Fruit fly (Drosophila melanogaster): ENCODE results near the gene mv.

Gene mv

DNA sequence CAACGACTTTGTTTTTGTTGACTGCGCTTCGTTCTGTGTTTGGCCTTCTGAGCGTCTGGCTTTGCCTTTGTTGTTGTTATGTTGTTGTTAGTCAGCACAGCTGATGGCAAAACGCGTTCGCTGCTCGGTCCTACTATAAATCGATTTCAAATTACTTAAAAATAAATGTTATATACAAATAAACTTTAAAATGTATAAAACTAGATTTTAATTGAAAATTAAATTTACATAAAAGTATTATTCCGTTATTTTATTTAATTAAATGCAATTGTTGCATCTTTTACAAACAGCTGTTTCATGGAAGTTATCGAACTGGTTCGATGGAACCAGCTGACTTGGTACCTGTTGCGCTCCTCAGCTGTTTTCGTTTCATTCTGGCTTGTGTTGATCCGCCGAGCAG lies at the start of gene mv:
Gene mv, minus strand, starts transcription at position 80 of the 400 bp plus-strand sequence.
- TF ChIP-seq psq (optimal IDR thresholded peaks at IDR 0.05) (no peak), CG8478 (optimal IDR thresholded peaks at IDR 0.05) (no peak), EcR (GFP tag; optimal IDR thresholded peaks at IDR 0.05) (no peak), pan (optimal IDR thresholded peaks at IDR 0.05) (no peak), Dll (optimal IDR thresholded peaks at IDR 0.05) (no peak), usp (GFP tag; optimal IDR thresholded peaks at IDR 0.05) (no peak)

DNA sequence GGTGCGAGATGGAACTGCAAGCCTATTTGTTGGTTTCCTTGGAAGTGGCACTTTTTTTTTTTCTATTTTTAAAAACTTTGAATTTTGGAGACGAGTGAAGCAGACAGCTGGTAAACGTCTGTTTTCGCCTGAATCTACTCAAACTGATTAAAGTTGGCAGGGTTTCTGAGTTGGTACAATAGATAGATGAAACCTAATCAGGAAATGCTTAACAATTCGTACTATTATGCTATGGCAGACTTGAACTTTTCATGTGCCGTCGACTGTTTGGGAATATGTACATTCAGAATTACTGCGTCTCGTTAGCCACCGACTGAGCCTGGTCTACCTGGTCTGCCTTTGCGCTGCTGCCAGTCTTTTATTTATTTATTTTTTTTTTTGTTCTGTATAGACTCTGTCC lies 41.6 kb upstream of the mv start, which contains the start of gene CG42841:
Gene CG42841, minus strand, starts transcription at position 101 of the 400 bp plus-strand sequence.
- TF ChIP-seq psq (optimal IDR thresholded peaks at IDR 0.05) (no peak), usp (GFP tag; optimal IDR thresholded peaks at IDR 0.05) (no peak), Dll (optimal IDR thresholded peaks at IDR 0.05) (no peak), EcR (GFP tag; optimal IDR thresholded peaks at IDR 0.05) (no peak), CG8478 (optimal IDR thresholded peaks at IDR 0.05) (no peak), pan (optimal IDR thresholded peaks at IDR 0.05) (no peak)

DNA sequence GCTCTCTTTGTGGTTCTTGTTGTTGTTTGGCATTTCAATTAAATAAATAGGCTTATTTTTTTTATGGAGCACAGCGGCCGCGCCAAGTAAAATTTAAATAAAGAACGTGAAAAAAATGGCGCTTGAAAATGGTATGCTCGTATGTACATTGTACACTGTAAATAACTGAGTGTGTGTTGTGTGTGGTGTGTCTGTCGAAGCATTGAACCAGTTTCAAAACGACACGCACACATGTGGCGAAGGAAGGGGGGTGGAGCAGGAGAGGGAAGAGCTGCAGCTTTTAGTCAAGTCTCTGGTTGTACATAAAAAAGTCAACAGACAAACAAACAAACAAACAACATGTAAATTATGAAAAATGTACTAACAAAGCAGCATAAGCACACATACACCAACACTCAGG lies 40.8 kb upstream of the mv start:
- TF ChIP-seq usp (GFP tag; optimal IDR thresholded peaks at IDR 0.05): no peak
- no peak for TF ChIP-seq CG8478 (optimal IDR thresholded peaks at IDR 0.05)
- no peak for TF ChIP-seq psq (optimal IDR thresholded peaks at IDR 0.05)
- TF ChIP-seq Dll (optimal IDR thresholded peaks at IDR 0.05): no peak
- TF ChIP-seq EcR (GFP tag; optimal IDR thresholded peaks at IDR 0.05): no peak
- TF ChIP-seq pan (optimal IDR thresholded peaks at IDR 0.05): no peak

DNA sequence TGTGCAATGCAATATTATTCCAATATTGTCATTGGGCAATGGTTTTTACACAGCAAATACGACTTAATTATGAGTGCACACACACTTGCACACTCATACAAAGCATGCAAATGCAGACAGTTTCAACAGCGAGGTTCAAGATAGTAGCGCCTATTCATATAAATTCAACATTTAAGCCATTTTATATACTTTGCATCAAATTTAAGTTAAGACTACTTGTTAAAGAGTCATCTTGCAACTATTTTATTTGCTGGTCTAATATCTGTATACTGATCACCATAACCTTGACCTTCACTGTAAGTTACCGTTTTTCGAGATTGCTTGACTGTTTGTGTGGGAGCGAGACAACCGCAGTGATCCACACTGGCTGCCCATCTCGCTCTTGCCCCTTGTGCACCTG lies 21.4 kb upstream of the mv start:
- TF ChIP-seq CG8478 (optimal IDR thresholded peaks at IDR 0.05) (no peak), EcR (GFP tag; optimal IDR thresholded peaks at IDR 0.05) (no peak), usp (GFP tag; optimal IDR thresholded peaks at IDR 0.05) (no peak), psq (optimal IDR thresholded peaks at IDR 0.05) (no peak), pan (optimal IDR thresholded peaks at IDR 0.05) (no peak), Dll (optimal IDR thresholded peaks at IDR 0.05) (no peak)

DNA sequence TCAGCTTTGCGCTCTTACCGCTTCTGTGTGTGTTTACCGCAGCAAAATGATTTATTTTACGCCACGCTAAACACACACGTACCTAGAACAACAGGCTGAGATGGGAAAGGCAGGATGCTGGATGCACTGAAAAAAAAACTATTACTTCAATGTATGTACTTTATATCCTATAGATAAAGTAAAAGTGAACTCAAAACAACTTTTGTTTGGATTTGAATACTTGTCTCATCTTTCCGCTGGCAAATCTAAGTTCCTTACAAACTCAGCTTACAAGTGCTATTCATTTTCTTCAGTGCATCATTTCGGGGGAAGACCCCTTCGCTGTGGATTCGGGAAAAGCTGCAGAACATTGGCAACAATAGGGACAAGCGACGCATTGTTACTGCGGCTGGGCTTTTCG lies 12.8 kb upstream of the mv start:
- TF ChIP-seq usp (GFP tag; optimal IDR thresholded peaks at IDR 0.05) (no peak), EcR (GFP tag; optimal IDR thresholded peaks at IDR 0.05) (no peak), psq (optimal IDR thresholded peaks at IDR 0.05) (no peak), Dll (optimal IDR thresholded peaks at IDR 0.05) (no peak), CG8478 (optimal IDR thresholded peaks at IDR 0.05) (no peak), pan (optimal IDR thresholded peaks at IDR 0.05) (no peak)

DNA sequence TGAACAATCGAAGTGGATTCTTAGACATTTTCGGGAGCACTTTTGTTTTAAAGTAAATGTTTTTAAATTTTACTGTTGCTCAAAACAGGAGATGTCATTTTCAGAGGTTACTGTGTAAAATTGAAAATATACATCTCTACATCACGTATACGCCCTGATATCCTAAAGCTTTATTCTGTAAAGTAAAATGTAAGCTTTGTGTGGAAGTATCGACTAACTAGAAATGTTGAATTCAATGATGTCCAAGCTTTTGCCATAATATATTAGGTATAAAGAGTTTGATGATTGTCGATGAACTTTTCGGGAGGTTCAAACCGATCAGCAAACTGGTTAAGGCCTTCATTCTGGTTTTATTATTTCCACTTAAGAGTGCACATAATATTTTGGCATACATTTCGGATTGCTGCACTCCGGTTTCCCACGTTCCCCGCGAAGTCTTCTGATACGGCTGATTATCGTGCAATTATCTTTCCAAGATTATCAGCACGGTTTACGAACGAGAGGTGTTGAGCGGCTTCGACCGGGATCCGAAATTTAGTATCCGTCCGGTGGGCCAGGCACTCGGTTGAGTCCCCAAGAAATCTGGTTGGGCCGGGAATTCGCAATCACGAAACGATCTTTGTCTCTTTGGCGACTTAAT lies 7.2 kb upstream of the mv start, which contains the start of the genes CG11815 and acs:
Gene CG11815, minus strand, starts transcription at position 98 of the 640 bp plus-strand sequence.
Gene acs, plus strand, starts transcription at position 536 of the 640 bp plus-strand sequence.
- no peak for TF ChIP-seq pan (optimal IDR thresholded peaks at IDR 0.05)
- TF ChIP-seq usp (GFP tag; optimal IDR thresholded peaks at IDR 0.05): no peak
- no peak for TF ChIP-seq CG8478 (optimal IDR thresholded peaks at IDR 0.05)
- no peak for TF ChIP-seq psq (optimal IDR thresholded peaks at IDR 0.05)
- TF ChIP-seq EcR (GFP tag; optimal IDR thresholded peaks at IDR 0.05): no peak
- no peak for TF ChIP-seq Dll (optimal IDR thresholded peaks at IDR 0.05)

DNA sequence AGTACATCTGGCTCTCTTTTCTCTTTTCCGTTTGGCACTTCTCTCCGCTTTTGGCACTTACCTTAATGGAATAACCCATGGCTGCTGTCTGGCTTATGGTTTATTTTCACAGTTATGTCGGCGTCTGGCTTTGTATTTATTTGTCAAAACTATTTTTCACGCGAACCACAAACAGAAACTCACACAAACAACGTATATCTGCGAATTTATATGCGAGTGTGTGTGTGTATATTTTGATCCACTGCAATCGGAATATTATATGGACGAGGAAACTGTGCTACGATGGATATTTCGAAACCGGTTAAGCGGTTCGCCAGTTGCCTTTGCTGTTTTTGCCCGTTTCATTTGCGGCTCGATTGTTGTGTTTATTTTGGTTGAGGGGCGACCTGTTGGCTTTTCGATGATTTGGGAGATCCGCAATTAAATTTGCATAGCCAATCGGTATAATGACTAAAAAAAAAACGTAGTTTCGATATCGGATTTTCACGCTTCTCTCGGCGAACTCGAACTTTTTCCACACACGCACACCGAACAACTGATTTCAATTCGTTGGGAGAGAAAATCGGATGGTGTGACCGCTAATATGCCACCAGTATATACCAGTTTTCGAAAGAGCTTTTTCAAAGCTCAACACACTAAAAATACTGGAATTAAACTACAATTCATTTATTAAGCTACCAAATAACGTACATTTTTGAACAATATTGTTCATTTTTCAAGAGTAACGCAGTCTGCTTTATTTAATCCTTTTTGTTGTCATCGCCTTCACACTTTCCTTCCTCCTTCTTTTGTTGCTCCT lies 5.8 kb upstream of the mv start, which contains the start of gene CG1927:
Gene CG1927, minus strand, starts transcription at position 541 of the 799 bp plus-strand sequence.
- no peak for TF ChIP-seq pan (optimal IDR thresholded peaks at IDR 0.05)
- TF ChIP-seq EcR (GFP tag; optimal IDR thresholded peaks at IDR 0.05): no peak
- TF ChIP-seq psq (optimal IDR thresholded peaks at IDR 0.05): no peak
- no peak for TF ChIP-seq usp (GFP tag; optimal IDR thresholded peaks at IDR 0.05)
- no peak for TF ChIP-seq Dll (optimal IDR thresholded peaks at IDR 0.05)
- no peak for TF ChIP-seq CG8478 (optimal IDR thresholded peaks at IDR 0.05)

DNA sequence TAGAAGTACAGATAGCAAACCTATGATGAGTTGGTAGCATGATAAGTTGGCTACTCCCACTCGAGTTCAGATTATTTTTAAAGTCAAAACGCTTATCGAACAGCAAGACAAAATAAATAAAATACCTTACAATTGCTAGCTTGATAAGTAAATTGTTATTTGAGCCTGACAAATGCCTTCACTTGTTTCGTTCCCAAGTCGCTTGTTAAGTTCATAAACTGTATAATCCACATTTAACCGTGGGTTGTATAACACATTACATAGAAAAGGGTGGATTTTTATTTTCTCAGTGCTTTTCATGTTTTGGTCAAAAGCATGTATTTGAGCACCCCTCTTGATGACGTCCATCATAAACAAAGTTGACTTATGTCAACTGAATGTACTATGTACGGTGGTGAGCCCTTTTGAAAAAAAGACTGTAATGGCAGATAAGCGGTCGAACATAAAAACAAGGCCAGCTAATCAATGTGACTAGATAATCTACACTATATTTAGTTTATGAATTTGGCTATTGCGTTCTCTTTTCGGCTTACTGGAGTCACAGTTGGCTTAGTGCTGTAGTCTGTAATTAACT lies 4.9 kb upstream of the mv start:
- TF ChIP-seq Dll (optimal IDR thresholded peaks at IDR 0.05): no peak
- TF ChIP-seq usp (GFP tag; optimal IDR thresholded peaks at IDR 0.05): no peak
- TF ChIP-seq CG8478 (optimal IDR thresholded peaks at IDR 0.05): no peak
- no peak for TF ChIP-seq EcR (GFP tag; optimal IDR thresholded peaks at IDR 0.05)
- TF ChIP-seq psq (optimal IDR thresholded peaks at IDR 0.05): no peak
- no peak for TF ChIP-seq pan (optimal IDR thresholded peaks at IDR 0.05)

DNA sequence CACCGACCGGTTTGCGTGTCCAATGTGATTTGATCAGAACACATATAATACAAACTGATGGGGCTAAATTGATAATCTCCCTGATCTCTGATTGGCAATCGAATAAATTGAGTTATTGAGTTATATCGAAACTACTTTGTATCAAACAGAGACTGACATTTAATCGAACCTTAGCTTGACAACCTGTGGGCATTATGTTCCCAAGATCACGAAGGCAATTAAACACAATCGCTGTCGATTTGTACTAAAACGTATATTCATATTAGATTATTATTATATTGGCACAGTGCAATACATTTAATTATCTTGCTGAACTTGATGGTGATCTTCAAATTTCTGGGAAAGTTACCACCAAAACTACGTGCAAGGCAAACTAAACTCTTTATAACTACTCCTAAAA lies 4.4 kb upstream of the mv start:
- TF ChIP-seq pan (optimal IDR thresholded peaks at IDR 0.05) (no peak), CG8478 (optimal IDR thresholded peaks at IDR 0.05) (no peak), psq (optimal IDR thresholded peaks at IDR 0.05) (no peak), usp (GFP tag; optimal IDR thresholded peaks at IDR 0.05) (no peak), Dll (optimal IDR thresholded peaks at IDR 0.05) (no peak), EcR (GFP tag; optimal IDR thresholded peaks at IDR 0.05) (no peak)

DNA sequence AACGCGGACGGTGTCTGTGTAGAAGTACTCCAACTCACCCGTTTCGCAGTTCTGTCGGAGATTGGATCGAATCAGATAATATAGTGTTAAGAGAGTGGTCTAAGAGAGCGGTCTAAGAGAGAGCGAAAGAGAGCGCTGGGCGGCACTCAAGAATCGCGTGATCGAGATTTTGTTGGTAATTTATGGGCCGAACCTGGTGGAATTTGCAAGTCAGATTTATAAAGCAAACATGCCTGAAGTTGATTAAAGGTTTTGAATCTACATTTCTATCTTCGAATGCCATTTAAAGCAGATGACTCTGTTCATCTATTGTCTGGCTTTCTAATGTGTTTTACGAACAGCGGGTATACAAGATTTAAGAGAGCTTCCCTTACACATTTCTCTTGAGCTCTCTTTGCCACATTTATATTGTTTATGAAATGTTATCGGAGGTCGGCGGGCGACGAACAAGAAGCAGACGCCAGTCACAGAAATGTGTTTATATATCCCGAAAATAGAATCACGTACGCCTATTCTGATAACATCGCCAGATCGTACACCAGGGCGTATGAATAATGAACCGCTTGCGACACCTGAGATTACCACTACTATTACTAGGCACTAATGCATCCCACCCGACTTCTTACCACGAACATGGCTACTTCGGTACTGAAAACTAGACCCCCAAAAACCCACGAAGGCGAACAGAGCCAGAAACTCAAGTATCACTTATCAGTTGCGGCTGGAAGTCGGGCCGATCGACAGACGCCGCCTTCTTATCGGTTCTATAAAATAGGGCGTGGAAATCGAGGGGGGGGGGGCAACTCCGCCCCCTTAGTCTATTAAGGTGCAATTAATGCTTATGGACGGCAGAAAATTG lies 3.7 kb upstream of the mv start:
- no peak for TF ChIP-seq EcR (GFP tag; optimal IDR thresholded peaks at IDR 0.05)
- TF ChIP-seq usp (GFP tag; optimal IDR thresholded peaks at IDR 0.05): no peak
- TF ChIP-seq CG8478 (optimal IDR thresholded peaks at IDR 0.05): no peak
- TF ChIP-seq pan (optimal IDR thresholded peaks at IDR 0.05): no peak
- no peak for TF ChIP-seq psq (optimal IDR thresholded peaks at IDR 0.05)

DNA sequence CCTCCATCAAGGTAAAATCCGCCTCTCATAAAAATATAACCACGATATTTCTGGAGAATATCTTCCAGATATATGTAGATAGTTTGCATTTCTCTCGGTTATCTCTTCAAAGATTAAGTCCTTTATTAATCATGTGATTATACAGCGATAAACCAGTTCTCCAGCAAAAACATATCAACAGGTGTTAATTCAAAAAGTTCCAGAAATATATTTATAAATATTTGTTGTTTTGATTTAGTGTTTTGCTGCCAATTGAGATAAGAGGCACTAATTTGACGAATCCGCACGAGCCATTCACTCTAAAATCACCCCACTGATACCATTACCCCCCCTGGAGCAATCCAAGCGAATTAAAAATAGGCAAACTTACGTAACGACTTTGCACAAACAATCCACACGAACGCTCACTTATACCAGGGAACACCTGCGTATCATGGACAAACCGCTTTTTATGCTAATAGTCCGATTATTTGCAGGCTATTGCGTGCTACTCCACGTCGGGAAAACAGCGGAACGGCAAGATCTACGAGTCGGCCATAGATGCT lies 693 bp upstream of the mv start:
- TF ChIP-seq Dll (optimal IDR thresholded peaks at IDR 0.05) (no peak), EcR (GFP tag; optimal IDR thresholded peaks at IDR 0.05) (no peak), pan (optimal IDR thresholded peaks at IDR 0.05) (no peak), usp (GFP tag; optimal IDR thresholded peaks at IDR 0.05) (no peak), CG8478 (optimal IDR thresholded peaks at IDR 0.05) (no peak), psq (optimal IDR thresholded peaks at IDR 0.05) (no peak)
